Worm (Caenorhabditis elegans) whole organism, mixed stage, embryonic: Measurements from ENCODE around the gene clec-35.

Source experiments
- nhr-12 ChIP-seq: fragments of 150-350 bp; optimal IDR thresholded peaks from 2 replicates; lab custom pipeline; 2014; ENCODE audit warnings: missing biosample characterization, missing genetic modification characterization
- nhr-76 ChIP-seq: sonication (generic microtip); optimal IDR thresholded peaks from 2 replicates; lab custom pipeline; 2017; ENCODE audit warnings: missing biosample characterization, missing genetic modification characterization
- pha-4 ChIP-seq: fragments of 150-350 bp; optimal IDR thresholded peaks from 2 replicates; lab custom pipeline; 2018; ENCODE audit warnings: missing biosample characterization, missing genetic modification reagents, missing genetic modification characterization
- unc-120 ChIP-seq: sonication (generic microtip); optimal IDR thresholded peaks from 2 replicates; lab custom pipeline; 2017; ENCODE audit warnings: missing genetic modification characterization, missing compliant biosample characterization; ENCODE audit not compliant: poor library complexity, severe bottlenecking
- ztf-11 ChIP-seq: fragments of 150-350 bp; optimal IDR thresholded peaks from 2 replicates; lab custom pipeline; 2014; ENCODE audit warnings: missing biosample characterization, missing genetic modification characterization

DNA sequence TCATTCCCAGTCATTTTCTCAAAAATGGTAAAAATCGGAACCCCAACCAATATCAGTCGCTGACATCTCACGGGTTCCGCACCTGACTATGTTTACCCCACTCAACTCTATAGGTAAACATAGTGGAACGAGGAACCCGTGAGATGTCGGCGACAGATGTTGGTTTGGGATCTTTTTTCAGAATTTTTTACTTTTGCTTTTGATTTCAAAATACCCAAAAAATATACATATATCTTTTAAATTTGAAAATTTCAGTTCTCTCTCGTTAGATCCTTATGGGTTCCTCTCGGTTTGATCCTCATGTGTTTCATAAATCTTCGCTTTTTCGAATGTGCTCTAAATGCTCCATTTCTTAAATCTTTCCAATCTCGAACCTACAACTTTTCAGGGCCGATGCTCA lies 19.8 kb upstream of the clec-35 start, which contains the start of gene srw-23:
- TF ChIP-seq unc-120 (tag; lab: Kevin White, UChicago) (no peak), nhr-12 (tag; lab: Kevin White, UChicago) (no peak), ztf-11 (tag; lab: Kevin White, UChicago) (no peak), pha-4 (tag; lab: Kevin White, UChicago) (no peak), nhr-76 (tag; lab: Kevin White, UChicago) (no peak)
